Fruit fly (Drosophila melanogaster): Measurements from ENCODE around the gene CG13623.
A peak's percentile ranks its signal among the peaks of the same experiment; 100 is the strongest.

Gene CG13623

DNA sequence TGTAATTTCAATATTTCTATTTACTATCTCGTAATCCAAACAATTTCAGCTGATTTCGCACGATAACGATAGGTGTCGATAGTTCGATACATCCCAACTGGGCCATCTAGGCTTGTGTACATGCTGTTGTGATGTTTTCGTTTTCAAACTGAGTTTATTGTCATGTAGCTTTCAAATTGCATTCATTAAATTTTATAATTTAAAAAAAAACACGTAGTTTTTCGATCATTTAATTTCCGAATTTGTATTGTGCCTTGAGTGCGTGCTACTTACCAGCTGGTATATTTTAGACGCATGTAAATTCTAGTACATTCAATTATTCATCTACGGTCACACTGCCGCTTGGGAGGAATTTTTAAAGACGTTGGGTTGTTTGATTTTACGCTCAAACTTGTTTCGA is at the start of gene CG13623, which contains the start of gene ana1:
TSS of gene CG13623 (minus strand) at position 231 of the 400 bp plus-strand sequence.
TSS of gene ana1 (plus strand) at position 249 of the 400 bp plus-strand sequence.
- no peak for TF ChIP-seq CG17801 (GFP tag; optimal IDR thresholded peaks at IDR 0.05; ENCODE audit: partially characterized antibody)

DNA sequence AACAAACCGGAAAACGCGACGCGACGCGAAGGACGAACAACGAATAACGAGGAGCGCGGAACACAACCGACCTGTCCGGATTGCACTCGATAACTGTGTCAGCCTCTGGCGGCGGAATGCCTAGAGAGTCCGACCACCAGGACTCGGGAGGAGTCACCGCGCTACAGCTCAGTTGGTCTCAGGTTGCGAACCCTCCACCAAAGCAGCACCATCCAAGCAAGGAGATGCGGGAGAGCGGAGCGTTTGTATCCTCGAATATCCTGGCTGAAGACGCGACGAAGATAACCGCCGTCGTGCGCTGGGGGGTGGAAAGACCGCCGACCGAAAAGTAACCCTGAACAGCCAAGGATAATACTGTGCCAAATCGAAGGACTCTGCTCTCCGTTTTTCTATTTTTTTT is 47.0 kb upstream of the CG13623 start:
- TF ChIP-seq CG17801 (GFP tag; optimal IDR thresholded peaks at IDR 0.05; ENCODE audit: partially characterized antibody): no peak

DNA sequence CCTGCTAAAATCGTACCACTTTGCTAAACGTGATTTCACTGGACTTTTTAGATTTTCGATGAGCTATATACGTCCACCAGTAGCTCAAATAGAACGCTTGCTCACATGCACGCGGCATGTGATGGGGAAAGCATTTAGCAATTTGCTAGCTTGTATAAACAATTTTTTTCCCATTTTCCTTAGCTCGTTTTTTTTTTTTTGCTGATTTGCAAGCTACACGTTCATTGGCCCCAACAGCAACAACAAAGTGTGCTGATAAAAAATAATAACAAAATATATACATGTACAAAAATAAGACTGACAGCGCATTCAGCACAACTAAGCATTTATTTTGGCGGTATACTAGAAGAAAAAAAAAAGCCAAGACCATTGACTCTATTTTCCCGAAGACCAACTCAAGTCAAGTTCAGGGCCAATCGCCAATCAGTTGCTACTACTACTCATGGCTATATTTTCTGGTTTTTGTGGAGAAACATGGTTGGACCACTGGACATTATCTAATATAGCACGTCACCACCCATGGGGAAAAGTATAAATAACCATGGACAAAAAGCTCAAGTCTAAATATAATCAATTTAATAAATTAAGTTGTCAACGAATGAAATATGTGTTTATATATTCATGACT is 45.5 kb upstream of the CG13623 start:
- TF ChIP-seq CG17801 (GFP tag; optimal IDR thresholded peaks at IDR 0.05; ENCODE audit: partially characterized antibody): peak; percentile 64

DNA sequence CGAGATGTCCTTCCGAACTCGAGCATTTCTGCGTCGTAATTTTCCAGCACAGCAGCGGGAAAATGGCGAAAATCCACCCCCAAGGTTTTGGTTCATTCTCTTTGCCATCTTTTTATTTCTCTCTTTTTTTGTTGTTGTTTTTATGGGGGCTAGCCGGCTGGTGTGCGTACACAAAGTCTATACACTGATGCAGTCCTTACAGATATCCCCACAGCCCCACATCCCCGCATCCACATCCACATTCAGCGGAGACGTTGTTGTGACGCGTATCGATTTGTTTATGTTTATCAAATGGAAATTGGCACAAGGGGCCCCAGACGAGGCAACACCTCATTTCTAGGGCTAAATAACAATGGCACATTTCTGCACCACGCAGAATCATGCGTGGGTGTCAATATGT is 44.8 kb upstream of the CG13623 start:
- no peak for TF ChIP-seq CG17801 (GFP tag; optimal IDR thresholded peaks at IDR 0.05; ENCODE audit: partially characterized antibody)

DNA sequence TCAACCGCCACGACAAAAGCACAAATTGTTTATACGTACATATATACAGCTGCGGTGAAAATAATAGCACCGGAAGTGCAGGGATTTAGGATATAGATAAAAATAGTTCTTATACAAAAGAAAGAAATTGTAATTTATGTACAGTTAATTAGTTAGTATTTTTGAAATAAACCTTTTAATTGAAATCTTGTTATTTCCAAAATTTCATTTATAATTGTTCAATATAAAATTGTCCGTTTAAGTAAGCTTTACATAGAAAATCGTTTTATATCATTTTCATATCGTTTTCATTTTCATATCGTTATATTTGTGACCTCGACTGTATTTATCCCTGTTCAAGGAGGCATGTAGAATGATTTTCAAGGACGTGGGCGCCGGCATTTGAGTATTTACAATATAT is 43.8 kb upstream of the CG13623 start:
- no peak for TF ChIP-seq CG17801 (GFP tag; optimal IDR thresholded peaks at IDR 0.05; ENCODE audit: partially characterized antibody)

DNA sequence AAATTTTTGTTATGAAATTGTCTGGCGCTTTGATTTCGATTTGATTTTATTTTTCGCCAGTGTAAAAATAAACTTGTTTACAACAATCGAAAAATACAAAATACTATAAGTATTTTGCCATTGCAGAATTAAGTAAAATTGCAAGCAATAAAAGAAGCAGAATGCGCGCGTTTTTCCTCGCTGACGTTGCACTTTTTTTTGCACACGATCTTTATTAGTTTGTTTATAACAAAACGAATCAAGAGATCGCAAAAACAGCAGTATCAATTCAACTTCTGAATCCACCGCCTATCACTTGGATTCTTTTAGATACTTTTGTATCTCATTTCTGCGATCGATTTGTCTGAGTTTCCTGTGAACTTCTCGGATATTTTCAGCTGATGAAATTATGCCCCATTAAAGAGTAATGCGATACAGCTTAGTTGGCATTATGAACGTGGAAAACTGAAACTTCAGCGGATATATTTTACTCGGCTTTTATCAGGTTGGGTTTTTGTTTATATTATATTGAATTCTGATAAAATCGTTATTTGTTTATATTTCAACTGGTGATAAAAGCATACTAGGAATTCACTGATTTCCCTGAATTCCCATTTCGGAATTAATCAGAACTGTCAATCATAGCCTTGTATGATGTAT is 42.9 kb upstream of the CG13623 start:
- TF ChIP-seq CG17801 (GFP tag; optimal IDR thresholded peaks at IDR 0.05; ENCODE audit: partially characterized antibody): no peak

DNA sequence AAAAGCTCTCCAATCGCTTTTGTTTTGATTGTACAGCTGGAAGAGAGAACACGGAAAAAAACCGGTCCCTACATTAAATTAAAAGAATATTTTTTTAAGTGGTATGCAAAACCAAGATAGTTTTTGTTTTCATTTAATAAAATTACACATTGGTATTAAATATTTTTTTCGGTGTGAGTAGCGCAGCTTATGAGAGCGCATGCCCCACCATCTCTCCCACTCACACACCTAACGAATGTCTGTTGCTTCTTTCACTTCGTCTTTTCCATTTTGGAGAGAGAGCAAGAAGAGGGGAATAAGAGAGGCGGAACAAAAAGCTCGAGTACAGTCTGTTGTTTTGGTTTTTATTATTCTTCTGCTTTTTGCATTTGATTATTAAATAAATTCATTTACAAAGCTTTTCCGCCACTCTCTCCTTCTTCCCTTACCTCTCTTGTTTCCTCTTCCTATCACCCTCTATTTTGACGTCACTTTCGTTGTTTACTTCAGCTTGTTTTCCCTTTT is 42.2 kb upstream of the CG13623 start:
- peak; percentile 97 for TF ChIP-seq CG17801 (GFP tag; optimal IDR thresholded peaks at IDR 0.05; ENCODE audit: partially characterized antibody)

DNA sequence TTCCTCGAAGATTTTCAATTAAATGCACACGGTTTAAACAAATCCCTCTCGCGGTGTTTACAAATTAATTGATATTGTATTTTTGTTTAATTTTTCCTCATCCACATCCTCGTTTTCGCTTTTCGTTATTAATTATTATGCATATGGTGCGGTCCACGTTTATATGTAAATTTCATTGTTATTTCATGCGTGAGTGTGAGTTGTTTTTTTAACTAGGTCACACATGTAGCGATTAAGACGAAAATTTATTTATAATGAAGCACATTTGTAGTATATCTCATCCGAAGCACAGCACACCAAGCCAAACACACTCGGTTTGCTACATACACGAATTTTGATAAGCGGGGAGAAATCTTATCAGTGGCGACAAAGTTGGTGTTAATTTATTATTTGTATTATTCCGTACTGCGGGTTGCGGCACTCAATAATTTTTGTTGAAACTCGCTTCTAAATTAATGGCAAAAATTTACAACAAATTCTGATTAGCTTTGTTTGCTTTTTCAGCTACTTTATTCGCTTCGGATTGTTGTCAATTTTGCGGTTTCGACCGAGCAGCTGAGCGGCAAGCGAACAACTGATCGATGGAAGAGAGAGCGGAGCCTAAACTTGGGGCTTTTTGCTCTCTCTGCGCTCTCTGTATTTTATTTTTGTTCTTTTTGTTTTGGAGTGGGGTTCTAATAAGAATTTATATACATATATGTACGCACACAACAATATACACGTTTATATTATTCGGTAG is 41.2 kb upstream of the CG13623 start:
- peak; percentile 27 for TF ChIP-seq CG17801 (GFP tag; optimal IDR thresholded peaks at IDR 0.05; ENCODE audit: partially characterized antibody)

DNA sequence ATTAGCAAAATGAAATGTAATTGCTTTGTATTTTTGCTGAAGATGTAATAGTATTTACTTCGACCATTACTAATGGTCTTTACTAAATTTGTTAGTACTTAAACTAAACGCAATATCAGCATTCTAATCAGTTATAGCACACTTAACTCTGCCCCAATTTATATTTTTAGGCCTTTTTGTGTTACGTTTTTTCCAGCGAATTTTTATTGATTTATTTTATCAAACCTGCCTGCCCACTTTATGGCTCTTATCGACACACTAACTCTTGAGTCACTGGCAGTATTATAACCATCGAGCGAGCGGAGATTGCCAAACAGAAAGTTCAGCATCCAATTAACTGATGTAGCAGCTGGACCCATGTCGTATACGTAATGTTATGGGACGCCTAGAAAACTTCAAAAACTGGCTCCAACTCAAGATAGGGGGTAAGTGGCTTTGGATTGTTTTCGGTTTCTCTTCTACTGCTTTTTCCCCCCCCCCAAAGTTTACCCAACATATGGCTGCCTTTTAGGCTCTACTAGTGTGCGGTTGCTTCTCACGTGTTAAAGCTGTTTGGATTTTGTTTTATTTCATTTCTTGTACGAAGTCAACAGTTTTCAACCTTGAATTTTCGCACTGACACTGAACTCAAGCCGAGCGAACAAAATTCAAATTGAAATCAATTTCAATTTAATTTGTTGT is 39.5 kb upstream of the CG13623 start:
- TF ChIP-seq CG17801 (GFP tag; optimal IDR thresholded peaks at IDR 0.05; ENCODE audit: partially characterized antibody): no peak

DNA sequence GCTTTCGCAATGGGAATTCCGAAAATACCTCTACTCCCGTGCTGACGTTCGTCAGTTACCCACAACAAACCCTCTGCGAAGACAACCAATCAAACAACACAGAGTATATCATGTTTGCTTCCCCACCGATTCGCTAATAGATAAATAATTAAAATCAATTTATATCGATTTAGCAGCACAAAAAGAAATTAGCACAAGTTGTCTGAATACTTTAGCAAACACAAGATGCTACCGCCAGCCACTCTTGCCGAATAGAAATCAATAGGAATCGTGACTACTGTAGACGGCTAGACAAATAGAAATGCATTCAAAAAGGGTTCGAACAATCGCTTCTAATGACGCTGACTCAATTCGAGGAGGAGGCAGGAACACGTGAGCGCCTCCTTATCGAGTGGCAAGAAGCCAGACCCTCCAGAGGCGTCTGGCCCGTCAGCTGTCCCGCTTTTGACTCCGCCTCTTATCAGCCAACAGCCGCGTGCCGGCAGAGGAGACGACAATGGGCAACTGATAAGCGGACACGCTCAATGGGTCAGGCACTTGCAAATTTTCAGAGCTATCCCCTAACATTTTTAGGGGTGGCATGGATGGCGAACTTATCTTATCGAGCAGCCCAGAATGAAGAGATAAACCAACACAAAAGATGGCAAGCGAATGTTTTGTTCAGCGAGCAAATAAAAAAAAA is 38.0 kb upstream of the CG13623 start:
- TF ChIP-seq CG17801 (GFP tag; optimal IDR thresholded peaks at IDR 0.05; ENCODE audit: partially characterized antibody): no peak

DNA sequence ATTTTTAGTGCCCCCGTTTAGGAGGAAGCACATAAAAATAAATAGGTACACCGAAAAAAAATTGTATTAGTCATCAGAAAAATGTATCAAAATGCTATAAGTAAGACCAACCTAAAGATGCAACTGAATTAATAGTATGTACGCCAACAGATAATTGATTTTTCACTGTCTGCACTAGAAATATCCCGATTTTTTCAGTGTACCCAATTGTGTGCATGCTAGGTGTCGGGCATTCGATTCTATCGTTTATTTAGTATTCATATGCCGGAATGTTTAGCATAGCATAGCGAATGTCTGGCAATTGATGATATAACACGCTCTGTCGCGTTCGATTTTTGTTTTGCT is 37.0 kb upstream of the CG13623 start:
- TF ChIP-seq CG17801 (GFP tag; optimal IDR thresholded peaks at IDR 0.05; ENCODE audit: partially characterized antibody): peak; percentile 32

DNA sequence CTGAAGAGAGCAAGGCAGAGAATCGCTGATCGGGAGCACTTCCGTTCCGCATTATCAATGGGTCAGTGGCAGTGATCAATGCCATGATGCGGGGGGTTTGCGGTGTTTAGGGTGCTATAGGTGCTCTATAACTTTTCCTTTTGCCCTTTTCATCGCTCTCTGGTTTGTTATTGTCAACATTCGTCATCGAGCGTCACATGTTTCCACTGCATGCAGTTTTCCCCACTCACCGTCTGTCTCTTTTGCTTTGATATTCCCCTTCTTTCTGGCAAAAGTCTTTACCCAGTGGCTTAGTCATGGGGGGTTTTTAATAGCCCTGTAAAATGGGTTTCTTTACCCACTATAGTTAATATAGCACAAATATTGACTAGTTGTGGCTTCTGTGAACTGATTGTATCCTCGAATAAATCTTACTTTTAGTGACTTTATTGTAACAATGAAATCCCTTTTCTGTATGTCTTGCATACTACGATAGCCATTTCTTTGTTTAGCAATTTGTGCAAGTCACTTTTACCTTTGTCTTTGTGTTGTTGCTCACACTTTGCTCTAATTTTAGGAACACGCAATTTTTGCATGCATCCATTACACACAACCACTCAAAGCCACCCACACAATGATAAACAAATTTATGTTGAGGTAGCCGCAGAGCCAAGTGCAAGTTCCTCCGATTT is 36.5 kb upstream of the CG13623 start:
- peak; percentile 38 for TF ChIP-seq CG17801 (GFP tag; optimal IDR thresholded peaks at IDR 0.05; ENCODE audit: partially characterized antibody)

DNA sequence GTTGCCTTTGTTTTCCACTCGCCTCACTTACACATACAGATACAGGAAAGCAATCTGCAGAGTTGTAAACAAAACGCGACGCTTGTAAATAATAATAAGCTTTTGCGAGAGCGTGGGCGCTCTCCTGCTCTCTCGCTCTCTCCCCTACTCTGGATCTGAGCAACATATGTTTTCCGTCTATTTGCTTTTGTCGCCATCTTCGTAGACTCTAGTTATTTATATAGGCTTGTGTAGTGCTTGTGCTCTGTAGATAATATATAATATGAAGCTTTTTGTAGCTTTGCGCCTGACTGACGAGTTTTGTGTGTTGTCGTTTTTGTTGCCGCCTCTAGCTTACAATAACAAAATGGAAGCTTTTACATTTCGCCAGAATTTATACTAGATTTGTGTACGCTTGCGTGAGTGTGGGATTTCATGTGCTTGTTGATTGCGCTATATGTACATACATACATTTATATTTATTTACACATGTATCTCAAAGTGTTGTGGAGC is 35.4 kb upstream of the CG13623 start:
- peak; percentile 71 for TF ChIP-seq CG17801 (GFP tag; optimal IDR thresholded peaks at IDR 0.05; ENCODE audit: partially characterized antibody)

DNA sequence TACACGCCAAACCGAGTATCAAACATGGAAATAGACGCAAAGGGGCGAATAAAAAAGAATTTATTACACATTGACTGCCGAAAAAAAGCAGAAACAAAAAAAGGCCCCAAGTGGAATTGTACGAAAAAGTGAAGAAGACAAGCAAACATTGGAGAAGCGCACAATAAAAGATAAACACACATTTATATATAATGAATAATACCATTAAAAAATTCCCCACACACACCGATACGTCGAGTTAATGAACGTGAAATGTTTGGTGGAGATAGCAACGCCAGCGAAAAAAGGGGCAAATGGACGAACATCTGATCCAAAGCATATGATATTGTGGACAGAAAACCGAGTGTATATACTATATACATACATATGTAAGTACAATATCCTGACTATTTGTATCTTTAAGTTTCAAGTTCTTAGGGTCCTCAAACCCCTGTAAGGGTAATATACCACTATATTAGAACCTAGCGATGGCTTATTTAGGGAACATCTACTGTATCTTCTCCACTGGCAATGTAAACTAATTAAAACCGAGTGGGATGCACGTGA is 34.5 kb upstream of the CG13623 start:
- TF ChIP-seq CG17801 (GFP tag; optimal IDR thresholded peaks at IDR 0.05; ENCODE audit: partially characterized antibody): no peak
